Worm (Caenorhabditis elegans) whole organism, midembryonic: ENCODE measurements around the gene F38A6.5.

Source experiments
- T22C8.4 ChIP-seq: fragments of 200-800 bp; sonication (Bioruptor generic); IDR thresholded peaks from 2 replicates; pipeline ENCODE4 v1.3.6; 2022; ENCODE audit warnings: missing genetic modification characterization, missing compliant biosample characterization
- flt-1 ChIP-seq: fragments of 200-800 bp; sonication (Bioruptor generic); IDR thresholded peaks from 2 replicates; pipeline ENCODE4 v1.3.6; 2022; ENCODE audit warnings: missing genetic modification characterization, missing compliant biosample characterization
- klf-2 ChIP-seq: fragments of 200-800 bp; sonication (Bioruptor generic); conservative IDR thresholded peaks from 2 replicates; pipeline ENCODE4 v1.3.6; 2022; ENCODE audit warnings: missing genetic modification reagents, missing genetic modification characterization, missing compliant biosample characterization
- med-1 ChIP-seq: sonication (generic microtip); optimal IDR thresholded peaks from 2 replicates; lab custom pipeline; 2017; ENCODE audit warnings: missing genetic modification characterization, mild to moderate bottlenecking, missing compliant biosample characterization, antibody characterized with exemption, missing genetic modification reagents; ENCODE audit not compliant: insufficient read depth
- ztf-23 ChIP-seq: fragments of 200-800 bp; sonication (Bioruptor generic); IDR thresholded peaks from 2 replicates; pipeline ENCODE4 v1.3.6; 2022; ENCODE audit warnings: missing genetic modification reagents, missing genetic modification characterization, missing compliant biosample characterization
- ztf-29 ChIP-seq: fragments of 200-800 bp; sonication (Bioruptor generic); IDR thresholded peaks from 2 replicates; pipeline ENCODE4 v1.3.6; 2022; ENCODE audit warnings: missing genetic modification reagents, missing genetic modification characterization, missing compliant biosample characterization

DNA sequence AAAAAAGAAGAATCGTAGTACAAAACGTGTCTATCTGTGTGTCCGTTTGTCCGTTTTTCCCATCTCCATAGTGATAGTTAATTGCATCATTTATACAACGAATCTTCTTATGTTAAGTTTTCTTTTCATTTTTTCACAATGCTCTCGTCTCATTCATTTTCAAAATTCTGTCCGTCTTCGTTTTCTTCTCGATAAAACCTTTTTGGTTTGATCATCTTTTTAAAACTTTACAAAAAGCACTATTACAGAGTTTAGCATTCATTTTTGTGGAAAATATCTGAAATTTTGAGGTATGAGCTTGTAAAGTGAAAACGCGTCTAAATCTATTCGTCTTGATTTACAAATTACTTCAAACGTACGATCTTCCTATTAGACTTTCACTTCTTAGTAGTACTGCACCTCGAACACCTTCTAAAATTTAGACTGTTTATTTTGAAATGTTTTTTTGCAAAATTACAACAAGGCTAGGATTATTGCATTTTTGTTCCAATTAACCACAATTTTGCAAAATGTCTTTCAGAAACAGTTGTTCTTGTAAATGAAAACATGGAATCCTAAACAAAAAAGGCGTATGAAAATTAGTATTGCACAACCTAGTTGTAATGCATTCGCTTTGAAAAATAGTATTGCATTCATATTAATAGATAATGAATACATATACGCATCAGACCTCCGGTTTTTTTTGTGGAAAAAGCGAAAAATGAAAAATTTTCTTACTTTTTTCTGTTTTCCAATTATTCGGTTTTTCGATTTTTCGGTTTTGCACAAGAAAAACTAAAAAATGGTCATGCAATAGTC is 11.7 kb upstream of the F38A6.5 start:
- no peak for TF ChIP-seq ztf-29 (GFP tag; lab: Robert Waterston, UW)
- no peak for TF ChIP-seq T22C8.4 (GFP tag; lab: Robert Waterston, UW)
- no peak for TF ChIP-seq klf-2 (GFP tag; lab: Robert Waterston, UW)
- TF ChIP-seq flt-1 (GFP tag; lab: Robert Waterston, UW): no peak
- TF ChIP-seq med-1 (GFP tag; lab: Kevin White, UChicago): no peak
- no peak for TF ChIP-seq ztf-23
